Worm (Caenorhabditis elegans) whole organism, midembryonic: ENCODE results near the gene ZK430.5.

Source experiments
- T22C8.4 ChIP-seq: fragments of 200-800 bp; sonication (Bioruptor generic); IDR thresholded peaks from 2 replicates; pipeline ENCODE4 v1.3.6; 2022; ENCODE audit warnings: missing genetic modification characterization, missing compliant biosample characterization
- cog-1 ChIP-seq: sonication (generic microtip); optimal IDR thresholded peaks from 2 replicates; lab custom pipeline; 2016; ENCODE audit warnings: missing genetic modification characterization, missing compliant biosample characterization
- flt-1 ChIP-seq: fragments of 200-800 bp; sonication (Bioruptor generic); IDR thresholded peaks from 2 replicates; pipeline ENCODE4 v1.3.6; 2022; ENCODE audit warnings: missing genetic modification characterization, missing compliant biosample characterization
- klf-2 ChIP-seq: fragments of 200-800 bp; sonication (Bioruptor generic); conservative IDR thresholded peaks from 2 replicates; pipeline ENCODE4 v1.3.6; 2022; ENCODE audit warnings: missing genetic modification reagents, missing genetic modification characterization, missing compliant biosample characterization
- med-1 ChIP-seq: sonication (generic microtip); optimal IDR thresholded peaks from 2 replicates; lab custom pipeline; 2017; ENCODE audit warnings: missing genetic modification characterization, mild to moderate bottlenecking, missing compliant biosample characterization, antibody characterized with exemption, missing genetic modification reagents; ENCODE audit not compliant: insufficient read depth
- ref-1 ChIP-seq: fragments of 200-800 bp; sonication (Bioruptor generic); conservative IDR thresholded peaks from 2 replicates; pipeline ENCODE4 v1.3.6; 2022; ENCODE audit warnings: missing genetic modification reagents, missing genetic modification characterization, missing compliant biosample characterization
- tab-1 ChIP-seq: fragments of 200-800 bp; sonication (Bioruptor generic); IDR thresholded peaks from 2 replicates; pipeline ENCODE4 v1.3.6; 2022; ENCODE audit warnings: missing genetic modification characterization, missing compliant biosample characterization
- ztf-23 ChIP-seq: fragments of 200-800 bp; sonication (Bioruptor generic); IDR thresholded peaks from 2 replicates; pipeline ENCODE4 v1.3.6; 2022; ENCODE audit warnings: missing genetic modification reagents, missing genetic modification characterization, missing compliant biosample characterization
- ztf-29 ChIP-seq: fragments of 200-800 bp; sonication (Bioruptor generic); IDR thresholded peaks from 2 replicates; pipeline ENCODE4 v1.3.6; 2022; ENCODE audit warnings: missing genetic modification reagents, missing genetic modification characterization, missing compliant biosample characterization

Gene ZK430.5

DNA sequence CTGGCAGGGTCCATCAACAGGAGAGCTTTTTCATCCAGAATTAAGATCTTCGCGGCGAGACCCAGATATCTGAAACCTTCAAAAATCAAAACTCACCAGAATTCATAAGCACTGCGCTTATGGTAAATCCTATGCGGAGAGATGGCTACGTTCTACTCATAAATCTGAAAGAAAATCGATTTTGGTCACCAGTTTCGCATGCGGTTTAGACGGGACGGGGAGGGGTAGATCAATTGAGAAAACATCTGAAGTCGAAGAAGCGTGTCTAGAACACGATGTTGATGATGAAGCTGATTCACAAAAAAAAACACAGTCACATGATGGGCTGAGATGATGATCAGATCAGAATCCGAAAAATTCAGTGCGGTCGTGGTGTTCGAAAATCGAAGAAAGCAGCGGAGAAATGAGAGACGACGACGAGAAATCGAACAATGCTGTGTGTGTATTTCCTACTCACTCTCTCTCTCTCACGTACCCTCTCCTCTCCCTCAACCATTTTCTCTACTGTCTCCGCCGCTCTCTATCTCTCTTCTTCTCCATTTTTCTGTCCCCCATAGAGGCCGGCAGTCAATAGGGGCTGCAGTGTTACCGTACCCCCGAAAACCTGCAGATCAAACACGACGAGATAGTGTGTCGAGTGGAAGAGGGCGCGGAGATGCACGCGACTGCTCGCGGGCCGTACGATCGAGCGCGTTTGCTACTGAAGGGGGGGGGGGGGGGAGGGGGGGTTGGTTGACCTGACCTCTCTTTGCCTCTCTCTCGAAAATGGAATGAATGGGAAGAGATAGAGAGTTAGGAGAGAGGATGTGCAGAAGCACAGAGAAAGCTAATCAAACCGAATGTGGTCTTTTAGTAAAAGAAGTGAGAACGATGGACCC, 28.9 kb upstream of the ZK430.5 start, which contains the start of gene ntl-2:
Gene ntl-2, minus strand, starts transcription at position 171 of the 878 bp plus-strand sequence.
- TF ChIP-seq T22C8.4 (GFP tag; lab: Robert Waterston, UW), result 0 out of 2 replicates have a peak, but pooled peaks have one; percentile 11
- TF ChIP-seq klf-2, result 0 out of 2 replicates have a peak, but pooled peaks have one; percentile 50
- peak; percentile 47; the same call in 1 of the 2 replicates for TF ChIP-seq ztf-29 (GFP tag; lab: Robert Waterston, UW)
- no peak for TF ChIP-seq ref-1 (GFP tag; lab: Robert Waterston, UW)
- peak; percentile 70; the same call in 1 of the 2 replicates for TF ChIP-seq tab-1 (GFP tag; lab: Robert Waterston, UW)
- peak; percentile 85 for TF ChIP-seq cog-1 (tag; lab: Kevin White, UChicago)
- TF ChIP-seq ztf-23 (GFP tag; lab: Robert Waterston, UW), result peak; percentile 78
- TF ChIP-seq med-1, result no peak
- TF ChIP-seq flt-1, result peak; percentile 83; the same call in 1 of the 2 replicates

DNA sequence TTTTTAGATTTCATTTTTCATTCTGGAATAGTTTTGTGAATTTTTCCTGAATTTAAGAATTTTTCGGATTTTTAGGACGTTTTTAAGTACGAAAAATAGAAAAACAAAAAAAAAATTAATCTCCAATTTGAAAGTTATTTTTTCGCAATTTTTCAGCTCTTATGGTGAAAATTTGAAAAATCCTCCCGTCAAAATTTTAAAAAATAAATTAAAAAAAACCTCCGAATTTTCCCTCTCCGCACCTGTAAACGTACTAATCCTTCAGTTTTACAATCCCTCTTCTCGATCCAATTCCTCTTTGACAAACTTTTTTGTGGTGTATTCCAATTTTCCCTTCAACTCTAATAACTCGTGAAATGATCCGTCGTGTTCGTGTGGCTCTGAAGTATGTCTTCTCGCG, 27.3 kb upstream of the ZK430.5 start, which contains the start of gene B0286.1:
Gene B0286.1, plus strand, starts transcription at position 301 of the 400 bp plus-strand sequence.
- TF ChIP-seq ztf-29 (GFP tag; lab: Robert Waterston, UW) (no peak), ztf-23 (GFP tag; lab: Robert Waterston, UW) (no peak), T22C8.4 (GFP tag; lab: Robert Waterston, UW) (no peak), med-1 (no peak), klf-2 (no peak), cog-1 (tag; lab: Kevin White, UChicago) (no peak), ref-1 (GFP tag; lab: Robert Waterston, UW) (no peak), tab-1 (GFP tag; lab: Robert Waterston, UW) (no peak), flt-1 (no peak)

DNA sequence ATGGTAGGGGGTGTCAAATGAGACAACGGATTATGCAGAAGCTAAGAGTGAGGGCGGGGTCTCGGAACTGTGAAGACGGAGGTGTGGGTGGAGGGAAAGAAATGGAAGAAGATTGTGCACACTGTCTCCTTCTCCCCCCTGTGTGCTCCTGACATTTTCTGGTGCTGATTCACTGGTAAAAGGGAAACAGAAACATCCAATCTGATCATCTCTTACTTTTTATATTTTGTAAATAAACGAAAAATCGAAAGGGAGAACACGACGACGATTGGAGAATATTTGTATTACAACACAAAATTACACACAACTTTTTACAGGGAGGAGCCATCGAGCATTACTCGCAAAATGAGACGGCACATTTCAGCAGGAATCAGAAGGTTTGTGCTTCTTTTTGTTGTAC, 22.2 kb upstream of the ZK430.5 start, which contains the start of gene fkh-6:
Gene fkh-6, minus strand, starts transcription at position 101 of the 400 bp plus-strand sequence.
- TF ChIP-seq cog-1 (tag; lab: Kevin White, UChicago) (no peak), med-1 (no peak), T22C8.4 (GFP tag; lab: Robert Waterston, UW) (no peak), ztf-29 (GFP tag; lab: Robert Waterston, UW) (no peak), klf-2 (no peak), tab-1 (GFP tag; lab: Robert Waterston, UW) (no peak), ztf-23 (GFP tag; lab: Robert Waterston, UW) (no peak)

DNA sequence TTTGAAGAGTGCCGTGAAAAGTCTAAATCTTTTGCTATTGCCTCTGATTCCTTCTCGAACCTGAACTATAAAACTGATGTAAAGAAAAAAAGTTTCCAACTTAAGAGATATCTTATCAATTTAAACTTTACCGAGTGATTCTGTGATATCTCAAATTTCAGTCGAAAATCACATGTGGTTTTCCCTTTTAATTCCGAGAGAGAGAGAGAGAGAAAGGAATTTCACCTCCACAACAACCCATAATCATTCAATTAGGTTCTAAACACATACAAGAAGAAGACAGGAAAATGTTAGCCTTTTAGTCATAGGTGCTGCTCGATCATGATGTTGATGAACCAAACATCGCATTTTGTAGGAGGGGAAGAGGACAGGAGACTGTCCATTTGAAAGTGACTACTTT, 14.4 kb upstream of the ZK430.5 start:
- TF ChIP-seq cog-1 (tag; lab: Kevin White, UChicago) (no peak), ref-1 (GFP tag; lab: Robert Waterston, UW) (no peak), med-1 (no peak), ztf-23 (GFP tag; lab: Robert Waterston, UW) (no peak), ztf-29 (GFP tag; lab: Robert Waterston, UW) (no peak), T22C8.4 (GFP tag; lab: Robert Waterston, UW) (no peak), tab-1 (GFP tag; lab: Robert Waterston, UW) (no peak), klf-2 (no peak), flt-1 (no peak)

DNA sequence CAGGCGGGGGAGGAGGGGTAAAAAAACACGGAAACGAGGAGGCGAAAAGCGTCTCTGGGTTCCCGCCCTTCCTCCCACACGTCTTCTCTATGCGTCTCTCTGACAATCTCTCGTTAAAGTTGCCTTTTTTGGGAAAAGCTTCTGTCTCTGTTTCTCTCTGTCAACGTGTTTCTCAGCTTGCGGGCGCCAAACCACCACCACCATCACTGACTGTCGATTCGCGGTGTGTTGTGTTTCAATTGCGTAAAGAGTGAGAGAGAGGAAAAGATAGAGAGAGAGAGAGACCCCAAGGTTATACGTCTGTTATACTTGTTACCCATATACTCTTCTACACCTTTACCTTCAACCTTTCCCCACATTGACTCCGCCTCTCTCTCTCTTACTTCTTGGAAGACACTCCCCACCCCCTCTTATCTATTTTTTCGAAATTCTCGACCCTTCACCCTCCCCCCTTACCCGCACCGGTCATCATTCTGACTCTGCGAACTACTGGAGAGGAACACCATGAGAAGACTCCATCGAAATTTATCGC, 12.9 kb upstream of the ZK430.5 start, which contains the start of gene mlt-7:
Gene mlt-7, plus strand, starts transcription at position 482 of the 532 bp plus-strand sequence.
- no peak for TF ChIP-seq T22C8.4 (GFP tag; lab: Robert Waterston, UW)
- TF ChIP-seq ztf-29 (GFP tag; lab: Robert Waterston, UW), result no peak
- no peak for TF ChIP-seq med-1
- TF ChIP-seq flt-1, result no peak

DNA sequence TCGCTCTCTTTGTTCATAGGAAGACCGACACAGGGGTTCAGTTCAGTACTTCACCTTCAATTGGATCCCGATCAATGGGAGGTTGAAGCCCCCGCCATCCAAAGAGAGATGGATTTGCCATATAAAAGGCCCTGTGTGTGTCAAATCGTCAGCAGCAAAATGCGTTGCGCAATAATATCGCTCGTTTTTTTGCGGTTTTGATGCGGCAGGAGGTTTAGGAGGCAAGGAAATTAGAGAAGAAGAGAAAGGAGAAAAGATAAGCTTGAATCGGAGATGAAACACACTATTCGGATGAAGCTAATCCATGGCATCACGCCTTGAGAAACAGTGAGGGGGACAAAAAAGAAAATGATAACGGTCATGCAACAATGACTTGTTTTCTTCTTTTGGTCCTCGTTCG, 11.0 kb upstream of the ZK430.5 start:
- TF ChIP-seq ztf-29 (GFP tag; lab: Robert Waterston, UW) (no peak), cog-1 (tag; lab: Kevin White, UChicago) (no peak), med-1 (no peak), ztf-23 (GFP tag; lab: Robert Waterston, UW) (no peak), flt-1 (no peak), tab-1 (GFP tag; lab: Robert Waterston, UW) (no peak), T22C8.4 (GFP tag; lab: Robert Waterston, UW) (no peak), klf-2 (no peak), ref-1 (GFP tag; lab: Robert Waterston, UW) (no peak)

DNA sequence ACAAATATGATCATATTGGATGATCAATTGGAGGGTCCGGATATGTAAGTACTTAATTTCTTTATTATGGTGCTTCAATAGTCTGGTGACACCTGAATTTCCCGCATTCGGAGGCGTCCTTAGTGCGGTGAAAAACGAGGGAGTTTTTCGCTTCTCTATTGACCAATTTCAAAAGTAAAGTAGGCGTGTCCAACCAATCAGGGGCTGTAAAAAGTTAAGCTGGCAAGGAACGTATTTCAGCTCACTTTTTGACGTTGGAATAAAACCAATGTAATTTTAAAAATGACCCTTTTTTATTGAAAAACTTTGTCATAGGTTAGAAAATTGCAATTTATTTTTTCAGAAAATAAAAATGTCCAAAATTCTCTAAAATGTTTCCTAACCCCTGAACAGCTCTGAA, 4.2 kb downstream of the ZK430.5 start:
- TF ChIP-seq tab-1 (GFP tag; lab: Robert Waterston, UW) (no peak), cog-1 (tag; lab: Kevin White, UChicago) (no peak), ref-1 (GFP tag; lab: Robert Waterston, UW) (no peak), flt-1 (no peak), med-1 (no peak), T22C8.4 (GFP tag; lab: Robert Waterston, UW) (no peak), ztf-29 (GFP tag; lab: Robert Waterston, UW) (no peak), klf-2 (no peak), ztf-23 (GFP tag; lab: Robert Waterston, UW) (no peak)

DNA sequence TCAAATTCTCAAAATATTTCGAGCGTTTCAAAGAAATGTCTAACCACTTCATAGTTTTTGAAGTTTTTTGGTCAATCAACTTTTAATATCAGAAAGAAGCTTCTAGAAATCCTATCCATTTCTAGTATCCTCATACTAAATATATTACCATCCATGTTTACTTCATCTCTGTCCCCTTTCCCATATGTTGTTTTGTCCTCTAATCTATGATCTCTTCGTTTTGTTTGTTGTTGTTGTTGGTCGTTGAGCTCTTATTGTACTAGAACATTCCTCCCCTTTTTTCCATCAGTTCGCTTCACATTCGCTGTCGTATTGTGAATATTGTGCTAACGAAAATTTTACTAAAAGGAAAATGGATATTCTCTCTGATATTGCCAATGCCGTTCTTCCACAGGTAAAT, 11.9 kb downstream of the ZK430.5 start, which contains the start of gene sod-5:
Gene sod-5, plus strand, starts transcription at position 301 of the 400 bp plus-strand sequence.
- TF ChIP-seq flt-1 (no peak), ztf-29 (GFP tag; lab: Robert Waterston, UW) (no peak), ztf-23 (GFP tag; lab: Robert Waterston, UW) (no peak), klf-2 (no peak), med-1 (no peak), ref-1 (GFP tag; lab: Robert Waterston, UW) (no peak), tab-1 (GFP tag; lab: Robert Waterston, UW) (no peak), T22C8.4 (GFP tag; lab: Robert Waterston, UW) (no peak), cog-1 (tag; lab: Kevin White, UChicago) (no peak)

DNA sequence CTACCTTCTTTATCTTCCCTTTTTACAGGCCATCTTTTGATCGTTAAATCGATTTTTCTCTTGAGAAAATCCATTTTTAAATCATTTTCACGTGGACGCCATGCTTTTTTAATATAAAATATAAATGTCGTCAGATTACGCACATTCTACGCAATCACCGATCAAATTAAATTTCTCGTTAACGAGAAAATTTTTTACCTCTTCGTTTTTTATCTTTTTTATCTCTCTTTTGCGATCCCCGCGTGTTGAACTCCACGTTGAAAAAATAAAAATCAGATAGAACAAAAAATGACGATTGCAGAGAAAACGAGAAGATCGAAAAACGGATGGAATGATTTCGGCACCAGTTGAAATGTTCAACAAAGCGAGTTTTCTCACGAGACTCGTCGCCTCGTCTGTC, 14.5 kb downstream of the ZK430.5 start, which contains the start of gene bpnt-1:
Gene bpnt-1, plus strand, starts transcription at position 301 of the 400 bp plus-strand sequence.
- no peak for TF ChIP-seq flt-1
- TF ChIP-seq T22C8.4 (GFP tag; lab: Robert Waterston, UW), result no peak
- TF ChIP-seq med-1, result no peak
- no peak for TF ChIP-seq tab-1 (GFP tag; lab: Robert Waterston, UW)
- TF ChIP-seq ref-1 (GFP tag; lab: Robert Waterston, UW), result no peak
- TF ChIP-seq ztf-29 (GFP tag; lab: Robert Waterston, UW), result no peak
- TF ChIP-seq ztf-23 (GFP tag; lab: Robert Waterston, UW), result no peak
- no peak for TF ChIP-seq klf-2
- no peak for TF ChIP-seq cog-1 (tag; lab: Kevin White, UChicago)
